Fruit fly (Drosophila melanogaster): ENCODE measurements around the gene Phae1.

- TF ChIP-seq ttk (optimal IDR thresholded peaks at IDR 0.05) (no peak), Myc (optimal IDR thresholded peaks at IDR 0.05) (no peak)
These were observed 16.5 kb upstream of the Phae1 start for dm6 chr2L:12092719-12093118.

All from Kc167 (cell line).